Worm (Caenorhabditis elegans) whole organism, mixed stage, embryonic: ENCODE measurements around the gene B0252.1.

Experiments used
- M03D4.4 ChIP-seq: sonication (generic microtip); optimal IDR thresholded peaks from 2 replicates; lab custom pipeline; 2017; ENCODE audit warnings: mild to moderate bottlenecking, missing genetic modification characterization, missing compliant biosample characterization
- ceh-43 ChIP-seq: fragments of 200-800 bp; sonication (Bioruptor generic); optimal IDR thresholded peaks from 2 replicates; lab custom pipeline; 2018; ENCODE audit warnings: mild to moderate bottlenecking, missing genetic modification characterization, moderate library complexity, missing compliant biosample characterization
- ceh-83 ChIP-seq: fragments of 200-800 bp; sonication (Bioruptor generic); optimal IDR thresholded peaks from 2 replicates; lab custom pipeline; 2018; ENCODE audit warnings: mild to moderate bottlenecking, missing genetic modification characterization, missing compliant biosample characterization
- ces-1 ChIP-seq: fragments of 150-350 bp; optimal IDR thresholded peaks from 2 replicates; lab custom pipeline; 2014; ENCODE audit warnings: missing biosample characterization, missing genetic modification reagents, missing genetic modification characterization
- elt-3 ChIP-seq: fragments of 150-350 bp; optimal IDR thresholded peaks from 2 replicates; lab custom pipeline; 2014; ENCODE audit warnings: missing biosample characterization, missing genetic modification characterization
- flh-1 ChIP-seq: fragments of 200-800 bp; sonication (Bioruptor generic); optimal IDR thresholded peaks from 2 replicates; lab custom pipeline; 2018; ENCODE audit warnings: mild to moderate bottlenecking, missing genetic modification characterization, moderate library complexity, missing compliant biosample characterization
- ham-2 ChIP-seq: fragments of 200-800 bp; sonication (Bioruptor generic); optimal IDR thresholded peaks from 2 replicates; lab custom pipeline; 2018; ENCODE audit warnings: mild to moderate bottlenecking, missing genetic modification characterization, missing compliant biosample characterization
- hlh-1 ChIP-seq: fragments of 150-350 bp; optimal IDR thresholded peaks from 2 replicates; lab custom pipeline; 2014; ENCODE audit warnings: missing biosample characterization, missing genetic modification reagents, missing genetic modification characterization
- lin-13 ChIP-seq: fragments of 150-350 bp; optimal IDR thresholded peaks from 2 replicates; lab custom pipeline; 2014; ENCODE audit warnings: missing biosample characterization, missing genetic modification characterization
- lsy-2 ChIP-seq: fragments of 150-350 bp; optimal IDR thresholded peaks from 2 replicates; lab custom pipeline; 2014; ENCODE audit warnings: missing biosample characterization, missing genetic modification characterization
- mab-5 ChIP-seq: fragments of 150-350 bp; optimal IDR thresholded peaks from 2 replicates; lab custom pipeline; 2014; ENCODE audit warnings: missing biosample characterization, missing genetic modification characterization
- mep-1 ChIP-seq: fragments of 150-350 bp; optimal IDR thresholded peaks from 2 replicates; lab custom pipeline; 2017; ENCODE audit warnings: missing biosample characterization, missing genetic modification reagents, missing genetic modification characterization, inconsistent platforms
- mls-2 ChIP-seq: sonication (generic microtip); optimal IDR thresholded peaks from 2 replicates; lab custom pipeline; 2016; ENCODE audit warnings: mild to moderate bottlenecking, missing genetic modification characterization, moderate library complexity, missing compliant biosample characterization
- nhr-2 ChIP-seq: fragments of 150-350 bp; optimal IDR thresholded peaks from 2 replicates; lab custom pipeline; 2014; ENCODE audit warnings: missing biosample characterization, missing genetic modification characterization
- pha-4 ChIP-seq: fragments of 150-350 bp; optimal IDR thresholded peaks from 2 replicates; lab custom pipeline; 2018; ENCODE audit warnings: missing biosample characterization, missing genetic modification reagents, missing genetic modification characterization
- snpc-4 ChIP-seq: fragments of 150-350 bp; optimal IDR thresholded peaks from 2 replicates; lab custom pipeline; 2014; ENCODE audit warnings: missing biosample characterization, missing genetic modification characterization
- tbx-8 ChIP-seq: fragments of 200-800 bp; sonication (Bioruptor generic); optimal IDR thresholded peaks from 2 replicates; lab custom pipeline; 2018; ENCODE audit warnings: mild to moderate bottlenecking, missing genetic modification characterization, moderate library complexity, missing compliant biosample characterization
- ztf-11 ChIP-seq: fragments of 150-350 bp; optimal IDR thresholded peaks from 2 replicates; lab custom pipeline; 2014; ENCODE audit warnings: missing biosample characterization, missing genetic modification characterization

B0252.1 gene

DNA sequence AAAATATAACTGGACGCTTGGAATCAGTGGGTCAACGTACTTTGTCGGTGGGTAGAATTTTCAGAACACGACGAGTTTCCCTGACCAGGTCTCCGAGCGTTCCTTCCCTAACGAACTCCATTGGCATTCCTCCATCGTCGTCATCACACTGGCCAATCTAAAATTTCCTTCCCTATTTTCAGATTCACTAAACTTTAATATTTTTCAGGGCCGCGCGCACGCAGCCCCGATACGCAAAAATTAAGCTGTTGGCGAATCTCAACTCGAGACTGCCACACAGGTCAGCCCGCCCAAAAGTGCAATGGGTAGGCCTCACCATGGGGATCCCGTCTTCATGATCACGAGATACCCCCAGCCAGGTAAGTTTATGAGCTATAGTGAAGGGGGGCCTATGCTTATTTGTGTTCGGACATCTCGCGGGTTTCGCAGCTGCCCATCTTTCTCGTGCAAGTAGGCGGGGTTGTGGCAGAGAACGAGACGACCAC lies 48.8 kb downstream of the B0252.1 start (continued):
- TF ChIP-seq lin-13 (tag; lab: Kevin White, UChicago) (peak; percentile 72), lsy-2 (peak; percentile 22), ztf-11 (tag; lab: Kevin White, UChicago) (no peak)

DNA sequence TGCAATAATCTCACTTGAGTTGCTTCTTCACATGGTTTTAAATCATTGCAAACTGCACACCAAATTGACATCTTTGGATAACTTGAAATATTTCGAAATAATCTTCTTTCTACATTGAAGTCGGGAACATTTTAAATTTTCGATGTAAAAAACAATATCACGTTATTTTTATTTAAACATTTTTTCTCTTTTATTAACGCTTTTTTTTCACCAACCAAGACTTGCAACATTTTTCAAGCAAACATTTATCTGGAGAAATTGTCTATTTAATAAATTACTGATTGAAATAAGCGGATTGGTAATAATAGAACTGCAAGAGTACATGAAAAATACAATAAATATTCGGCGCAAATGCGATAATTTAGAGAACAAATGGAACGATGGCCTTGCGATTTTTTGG lies 51.0 kb downstream of the B0252.1 start, which contains the start of gene C15F1.5:
Gene C15F1.5 (minus strand): TSS at position 101 of the 400 bp plus-strand sequence.
- no peak for TF ChIP-seq ztf-11 (tag; lab: Kevin White, UChicago)
- TF ChIP-seq ceh-43 (GFP tag; lab: Kevin White, UChicago): no peak
- no peak for TF ChIP-seq mls-2 (tag; lab: Kevin White, UChicago)
- no peak for TF ChIP-seq hlh-1 (tag; lab: Kevin White, UChicago)
- no peak for TF ChIP-seq snpc-4 (tag; lab: Kevin White, UChicago)
- no peak for TF ChIP-seq pha-4 (tag; lab: Kevin White, UChicago)
- TF ChIP-seq lsy-2: no peak
- no peak for TF ChIP-seq M03D4.4 (tag; lab: Kevin White, UChicago)
- no peak for TF ChIP-seq ceh-83 (GFP tag; lab: Kevin White, UChicago)
- no peak for TF ChIP-seq flh-1 (GFP tag; lab: Kevin White, UChicago)
- no peak for TF ChIP-seq ces-1 (GFP tag; lab: Kevin White, UChicago)
- no peak for TF ChIP-seq ham-2 (GFP tag; lab: Kevin White, UChicago)
- no peak for TF ChIP-seq tbx-8 (GFP tag; lab: Kevin White, UChicago)

DNA sequence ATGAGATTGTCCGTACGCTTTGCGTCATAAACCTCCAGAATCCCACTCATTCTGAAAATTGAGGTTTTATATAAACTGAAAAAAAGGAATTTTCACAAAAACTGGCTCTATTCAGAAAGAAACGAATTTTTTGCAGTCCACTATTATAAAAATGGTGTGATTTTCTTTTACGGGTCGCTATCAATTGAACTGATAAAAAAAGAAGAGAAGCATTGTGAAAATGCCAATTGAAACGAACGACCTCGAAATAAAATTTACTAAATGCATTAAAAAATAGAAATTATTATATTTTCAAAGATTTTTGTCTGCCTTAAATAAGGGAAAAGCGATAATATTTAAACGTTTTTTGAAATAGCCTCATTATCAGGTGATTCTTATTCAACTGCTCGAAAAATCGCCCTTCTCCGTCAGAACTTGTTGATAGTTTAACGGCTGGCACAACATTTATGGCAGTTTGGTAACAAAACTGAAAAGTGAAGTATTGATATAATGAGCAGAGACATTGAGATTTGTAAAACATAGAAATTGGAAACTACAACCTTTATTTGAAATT lies 52.8 kb downstream of the B0252.1 start, which contains the start of gene art-1:
Gene art-1 (minus strand): TSS at position 51 of the 553 bp plus-strand sequence.
- TF ChIP-seq mab-5 (tag; lab: Kevin White, UChicago) (no peak), mep-1 (tag; lab: Kevin White, UChicago) (no peak), mls-2 (tag; lab: Kevin White, UChicago) (no peak), elt-3 (no peak), nhr-2 (no peak), pha-4 (tag; lab: Kevin White, UChicago) (no peak), ceh-83 (GFP tag; lab: Kevin White, UChicago) (no peak), ces-1 (GFP tag; lab: Kevin White, UChicago) (no peak)
